Worm (Caenorhabditis elegans) whole organism, L4 larva: ENCODE data around the gene nhr-3.

Experiments used
- F37D6.2 ChIP-seq: sonication (generic microtip); optimal IDR thresholded peaks from 2 replicates; lab custom pipeline; 2016; ENCODE audit warnings: mild to moderate bottlenecking, missing genetic modification characterization, missing compliant biosample characterization
- F49E8.2 ChIP-seq: sonication (generic microtip); optimal IDR thresholded peaks from 2 replicates; lab custom pipeline; 2016; ENCODE audit warnings: missing compliant biosample characterization, mild to moderate bottlenecking, missing genetic modification characterization, borderline replicate concordance
- R02D3.7 ChIP-seq: fragments of 150-350 bp; sonication (generic microtip); optimal IDR thresholded peaks from 3 replicates; lab custom pipeline; 2014; ENCODE audit warnings: missing biosample characterization, missing genetic modification characterization
- T20F7.1 ChIP-seq: fragments of 200-800 bp; sonication (Bioruptor generic); optimal IDR thresholded peaks from 2 replicates; lab custom pipeline; 2018; ENCODE audit warnings: mild to moderate bottlenecking, missing genetic modification characterization, missing compliant biosample characterization
- Y48G9A.11 ChIP-seq: fragments of 200-800 bp; sonication (Bioruptor generic); IDR thresholded peaks from 2 replicates; pipeline ENCODE4 v1.3.6; 2022; ENCODE audit warnings: missing genetic modification reagents, missing genetic modification characterization, missing compliant biosample characterization
- ZK546.5 ChIP-seq, 2 experiments: sonication (generic microtip); optimal IDR thresholded peaks; 2 replicates each; lab custom pipeline; 2017; ENCODE audit warnings: missing biosample characterization in 2 of 2, missing genetic modification characterization in 2 of 2
- aha-1 ChIP-seq: fragments of 150-350 bp; peaks from one replicate; lab custom pipeline; 2014; ENCODE audit warnings: missing biosample characterization, missing genetic modification characterization
- ama-1 ChIP-seq: fragments of 150-350 bp; optimal IDR thresholded peaks from 2 replicates; lab custom pipeline; 2014; ENCODE audit warnings: inconsistent platforms, mixed read lengths
- ceh-32 ChIP-seq: sonication (generic microtip); optimal IDR thresholded peaks from 2 replicates; lab custom pipeline; 2016; ENCODE audit warnings: mild to moderate bottlenecking, missing genetic modification characterization, missing compliant biosample characterization; ENCODE audit not compliant: poor library complexity
- ceh-44 ChIP-seq: fragments of 200-800 bp; sonication (Bioruptor generic); IDR thresholded peaks from 2 replicates; pipeline ENCODE4 v1.3.6; 2022; ENCODE audit warnings: missing genetic modification reagents, missing genetic modification characterization, missing compliant biosample characterization
- cey-2 ChIP-seq: sonication (generic microtip); optimal IDR thresholded peaks from 3 replicates; lab custom pipeline; 2017; ENCODE audit warnings: missing genetic modification characterization, mild to moderate bottlenecking, missing compliant biosample characterization, antibody characterized with exemption, borderline replicate concordance; ENCODE audit not compliant: insufficient read depth
- ctbp-1 ChIP-seq: fragments of 200-800 bp; sonication (Bioruptor generic); IDR thresholded peaks from 2 replicates; pipeline ENCODE4 v1.3.6; 2022; ENCODE audit warnings: missing genetic modification reagents, missing genetic modification characterization, missing compliant biosample characterization
- daf-12 ChIP-seq: fragments of 150-350 bp; optimal IDR thresholded peaks from 2 replicates; lab custom pipeline; 2014; ENCODE audit warnings: missing biosample characterization, missing genetic modification reagents, missing genetic modification characterization
- daf-16 ChIP-seq, 3 experiments: sonication (generic microtip); optimal IDR thresholded peaks; 2 replicates each; lab custom pipeline; 2016 to 2017; ENCODE audit warnings: missing genetic modification characterization in 3 of 3, missing genetic modification reagents in 3 of 3, mild to moderate bottlenecking in 2 of 3, missing compliant biosample characterization in 2 of 3, missing biosample characterization in 1 of 3, moderate library complexity in 1 of 3
- dmd-6 ChIP-seq: fragments of 200-800 bp; sonication (Bioruptor generic); IDR thresholded peaks from 2 replicates; pipeline ENCODE4 v1.3.6; 2022; ENCODE audit warnings: missing genetic modification reagents, missing genetic modification characterization, missing compliant biosample characterization
- dmd-8 ChIP-seq: fragments of 200-800 bp; sonication (Bioruptor generic); IDR thresholded peaks from 2 replicates; pipeline ENCODE4 v1.3.6; 2022; ENCODE audit warnings: missing genetic modification characterization, missing compliant biosample characterization
- dpl-1 ChIP-seq: fragments of 150-350 bp; optimal IDR thresholded peaks from 2 replicates; lab custom pipeline; 2014; ENCODE audit warnings: missing biosample characterization, missing genetic modification reagents, missing genetic modification characterization
- dve-1 ChIP-seq: sonication (generic microtip); optimal IDR thresholded peaks from 2 replicates; lab custom pipeline; 2017; ENCODE audit warnings: antibody characterized with exemption, mild to moderate bottlenecking, missing genetic modification characterization, missing compliant biosample characterization; ENCODE audit not compliant: insufficient read depth
- egl-27 ChIP-seq: sonication (generic microtip); optimal IDR thresholded peaks from 3 replicates; lab custom pipeline; 2017; ENCODE audit warnings: missing biosample characterization, missing genetic modification reagents, missing genetic modification characterization
- egl-43 ChIP-seq: fragments of 200-800 bp; sonication (Bioruptor generic); IDR thresholded peaks from 2 replicates; pipeline ENCODE4 v1.3.6; 2022; ENCODE audit warnings: missing genetic modification reagents, missing genetic modification characterization, missing compliant biosample characterization
- fkh-10 ChIP-seq: fragments of 150-350 bp; optimal IDR thresholded peaks from 2 replicates; lab custom pipeline; 2014; ENCODE audit warnings: missing biosample characterization, missing genetic modification reagents, missing genetic modification characterization
- fos-1 ChIP-seq: fragments of 150-350 bp; optimal IDR thresholded peaks from 2 replicates; lab custom pipeline; 2014; ENCODE audit warnings: missing biosample characterization, missing genetic modification characterization
- hlh-11 ChIP-seq: fragments of 200-800 bp; sonication (Bioruptor generic); optimal IDR thresholded peaks from 2 replicates; lab custom pipeline; 2018; ENCODE audit warnings: mild to moderate bottlenecking, missing genetic modification characterization, missing compliant biosample characterization
- hlh-30 ChIP-seq: sonication (generic microtip); optimal IDR thresholded peaks from 2 replicates; lab custom pipeline; 2017; ENCODE audit warnings: antibody characterized with exemption, mild to moderate bottlenecking, missing genetic modification characterization, missing compliant biosample characterization; ENCODE audit not compliant: insufficient read depth
- lin-1 ChIP-seq: fragments of 200-800 bp; sonication (Bioruptor generic); IDR thresholded peaks from 2 replicates; pipeline ENCODE4 v1.3.6; 2022; ENCODE audit warnings: missing genetic modification reagents, missing genetic modification characterization, missing compliant biosample characterization
- lir-3 ChIP-seq: sonication (generic microtip); optimal IDR thresholded peaks from 2 replicates; lab custom pipeline; 2016; ENCODE audit warnings: mild to moderate bottlenecking, missing genetic modification characterization, missing compliant biosample characterization
- lsy-2 ChIP-seq, 2 experiments: fragments of 150-350 bp in 1 of 2; sonication (generic microtip) in 1 of 2; optimal IDR thresholded peaks; 2 replicates each; lab custom pipeline; 2014 to 2017; ENCODE audit warnings: missing biosample characterization in 2 of 2, missing genetic modification characterization in 2 of 2
- madf-9 ChIP-seq: fragments of 200-800 bp; sonication (Bioruptor generic); conservative IDR thresholded peaks from 2 replicates; pipeline ENCODE4 v1.3.6; 2022; ENCODE audit warnings: missing genetic modification reagents, missing genetic modification characterization, missing compliant biosample characterization
- mdl-1 ChIP-seq, 2 experiments: fragments of 150-350 bp in 1 of 2; sonication (generic microtip) in 1 of 2; optimal IDR thresholded peaks; 2 replicates each; lab custom pipeline; 2014 to 2017; ENCODE audit warnings: missing biosample characterization in 2 of 2, missing genetic modification characterization in 2 of 2
- mep-1 ChIP-seq: fragments of 150-350 bp; sonication (generic microtip); optimal IDR thresholded peaks from 3 replicates; lab custom pipeline; 2014; ENCODE audit warnings: missing biosample characterization, missing genetic modification characterization
- nhr-10 ChIP-seq: fragments of 150-350 bp; optimal IDR thresholded peaks from 2 replicates; lab custom pipeline; 2014; ENCODE audit warnings: missing biosample characterization, missing genetic modification characterization
- nhr-102 ChIP-seq: sonication (generic microtip); optimal IDR thresholded peaks from 2 replicates; lab custom pipeline; 2016; ENCODE audit warnings: mild to moderate bottlenecking, missing genetic modification characterization, moderate library complexity, missing compliant biosample characterization
- nhr-11 ChIP-seq: fragments of 150-350 bp; optimal IDR thresholded peaks from 2 replicates; lab custom pipeline; 2014; ENCODE audit warnings: missing biosample characterization, missing genetic modification characterization
- nhr-41 ChIP-seq: fragments of 200-800 bp; sonication (Bioruptor generic); IDR thresholded peaks from 2 replicates; pipeline ENCODE4 v1.3.6; 2022; ENCODE audit warnings: missing genetic modification reagents, missing genetic modification characterization, missing compliant biosample characterization
- nhr-42 ChIP-seq: fragments of 200-800 bp; sonication (Bioruptor generic); IDR thresholded peaks from 2 replicates; pipeline ENCODE4 v1.3.6; 2022; ENCODE audit warnings: missing genetic modification characterization, missing compliant biosample characterization
- nhr-48 ChIP-seq: sonication (generic microtip); optimal IDR thresholded peaks from 2 replicates; lab custom pipeline; 2016; ENCODE audit warnings: mild to moderate bottlenecking, missing genetic modification characterization, missing compliant biosample characterization
- nhr-6 ChIP-seq: fragments of 150-350 bp; optimal IDR thresholded peaks from 2 replicates; lab custom pipeline; 2014; ENCODE audit warnings: missing biosample characterization, missing genetic modification characterization
- nhr-76 ChIP-seq: fragments of 150-350 bp; optimal IDR thresholded peaks from 2 replicates; lab custom pipeline; 2014; ENCODE audit warnings: missing biosample characterization, missing genetic modification characterization
- pqm-1 ChIP-seq: sonication (generic microtip); optimal IDR thresholded peaks from 2 replicates; lab custom pipeline; 2017; ENCODE audit warnings: missing biosample characterization, missing genetic modification characterization
- snpc-1.2 ChIP-seq: fragments of 200-800 bp; sonication (Bioruptor generic); IDR thresholded peaks from 2 replicates; pipeline ENCODE4 v1.3.6; 2022; ENCODE audit warnings: missing genetic modification reagents, missing genetic modification characterization, missing compliant biosample characterization
- snpc-4 ChIP-seq: fragments of 150-350 bp; optimal IDR thresholded peaks from 2 replicates; lab custom pipeline; 2014; ENCODE audit warnings: missing biosample characterization, missing genetic modification characterization
- spr-1 ChIP-seq: sonication (generic microtip); optimal IDR thresholded peaks from 2 replicates; lab custom pipeline; 2016; ENCODE audit warnings: mild to moderate bottlenecking, missing genetic modification characterization, missing compliant biosample characterization
- spr-3 ChIP-seq: fragments of 200-800 bp; sonication (Bioruptor generic); optimal IDR thresholded peaks from 2 replicates; lab custom pipeline; 2018; ENCODE audit warnings: mild to moderate bottlenecking, missing genetic modification characterization, missing compliant biosample characterization
- tag-97 ChIP-seq: fragments of 200-800 bp; sonication (Bioruptor generic); IDR thresholded peaks from 2 replicates; pipeline ENCODE4 v1.3.6; 2022; ENCODE audit warnings: missing genetic modification characterization, missing compliant biosample characterization
- unc-62 ChIP-seq, 3 experiments: fragments of 150-350 bp in 1 of 3; sonication (generic microtip); optimal IDR thresholded peaks in 2 of 3; peaks in 1 of 3; 1 replicate in 1 of 3; 2 replicates in 2 of 3; lab custom pipeline; 2014 to 2017; ENCODE audit warnings: missing biosample characterization in 3 of 3, missing genetic modification characterization in 3 of 3, missing genetic modification reagents in 3 of 3, missing genotype in 1 of 3
- zfp-3 ChIP-seq: fragments of 200-800 bp; sonication (Bioruptor generic); conservative IDR thresholded peaks from 2 replicates; pipeline ENCODE4 v1.3.6; 2022; ENCODE audit warnings: missing genetic modification reagents, missing genetic modification characterization, missing compliant biosample characterization
- zip-11 ChIP-seq: fragments of 200-800 bp; sonication (Bioruptor generic); IDR thresholded peaks from 2 replicates; pipeline ENCODE4 v1.3.6; 2022; ENCODE audit warnings: missing genetic modification characterization, missing compliant biosample characterization
- zip-2 ChIP-seq: fragments of 150-350 bp; optimal IDR thresholded peaks from 2 replicates; lab custom pipeline; 2014; ENCODE audit warnings: missing biosample characterization, missing genetic modification characterization
- ztf-11 ChIP-seq: fragments of 150-350 bp; optimal IDR thresholded peaks from 2 replicates; lab custom pipeline; 2014; ENCODE audit warnings: missing biosample characterization, missing genetic modification characterization
- ztf-7 ChIP-seq: fragments of 150-350 bp; optimal IDR thresholded peaks from 2 replicates; lab custom pipeline; 2014; ENCODE audit warnings: missing biosample characterization, missing genetic modification characterization

nhr-3 gene

ce11 chrX:14589051-14589736 is 30.9 kb downstream of the nhr-3 start, which contains the start of the genes C44H4.4 and tap-1:
Gene C44H4.4, minus strand, starts transcription at chrX:14589101.
Gene tap-1, plus strand, starts transcription at chrX:14589624.
- TF ChIP-seq snpc-1.2 (GFP tag; lab: Robert Waterston, UW) (no peak), ztf-7 (no peak), zip-2 (tag; lab: Kevin White, UChicago) (no peak), T20F7.1 (no peak), ceh-44 (GFP tag; lab: Robert Waterston, UW) (no peak), nhr-102 (tag; lab: Kevin White, UChicago) (no peak), tag-97 (GFP tag; lab: Robert Waterston, UW) (no peak), dmd-8 (GFP tag; lab: Robert Waterston, UW) (no peak), Y48G9A.11 (GFP tag; lab: Robert Waterston, UW) (no peak), nhr-11 (tag; lab: Kevin White, UChicago) (no peak), nhr-76 (tag; lab: Kevin White, UChicago) (no peak), pqm-1 (tag; lab: Kevin White, UChicago) (peak; percentile 0), dve-1 (tag; lab: Kevin White, UChicago) (no peak), mdl-1 (tag; optimal IDR thresholded peaks at IDR 0.05; lab: Kevin White, UChicago) (peak; percentile 38 to 64), mep-1 (tag; lab: Kevin White, UChicago) (peak; percentile 67), nhr-41 (GFP tag; lab: Robert Waterston, UW) (no peak), F37D6.2 (no peak), egl-43 (GFP tag; lab: Robert Waterston, UW) (no peak), ztf-11 (tag; lab: Kevin White, UChicago) (no peak), aha-1 (tag; lab: Kevin White, UChicago) (peak; percentile 98), snpc-4 (tag; lab: Kevin White, UChicago) (no peak), dmd-6 (peak; percentile 55), ceh-32 (no peak), spr-1 (no peak), lsy-2 (tag; optimal IDR thresholded peaks at IDR 0.05; lab: Kevin White, UChicago) (peak in 1 of 2 experiments; percentile 29), zfp-3 (no peak), cey-2 (tag; lab: Kevin White, UChicago) (no peak), daf-12 (no peak), dpl-1 (no peak), fkh-10 (no peak), spr-3 (GFP tag; lab: Kevin White, UChicago) (no peak), daf-16 (GFP tag; optimal IDR thresholded peaks at IDR 0.05; lab: Kevin White, UChicago) (no peak), daf-16 (tag; optimal IDR thresholded peaks at IDR 0.05; lab: Kevin White, UChicago) (peak; percentile 59), nhr-42 (GFP tag; lab: Robert Waterston, UW) (no peak), unc-62 (GFP tag; optimal IDR thresholded peaks at IDR 0.05 in 1 of 2; lab: Kevin White, UChicago) (no peak), unc-62 (tag; optimal IDR thresholded peaks at IDR 0.05; lab: Kevin White, UChicago) (no peak), ctbp-1 (GFP tag; lab: Robert Waterston, UW) (no peak), hlh-11 (tag; lab: Kevin White, UChicago) (peak; percentile 46), F49E8.2 (no peak), hlh-30 (tag; lab: Kevin White, UChicago) (peak; percentile 50), ZK546.5 (tag; optimal IDR thresholded peaks at IDR 0.05; lab: Kevin White, UChicago) (no peak), egl-27 (tag; lab: Kevin White, UChicago) (no peak), ama-1 (lab: Kevin White, UChicago) (no peak), nhr-6 (tag; lab: Kevin White, UChicago) (no peak), zip-11 (GFP tag; lab: Robert Waterston, UW) (no peak), nhr-10 (tag; lab: Kevin White, UChicago) (no peak), R02D3.7 (no peak), lir-3 (tag; lab: Kevin White, UChicago) (no peak), nhr-48 (tag; lab: Kevin White, UChicago) (no peak), madf-9 (GFP tag; lab: Robert Waterston, UW) (no peak), lin-1 (no peak), fos-1 (no peak)
